Fruit fly (Drosophila melanogaster) whole organism, embryonic: ENCODE measurements around the gene CG14270.

Source experiments
- Adf1 ChIP-seq: fragments of 200-800 bp; sonication (Bioruptor generic); IDR thresholded peaks from 2 replicates; pipeline ENCODE4 v1.3.6; 2022; ENCODE audit warnings: missing biosample characterization, missing genetic modification characterization
- CG10267 ChIP-seq: fragments of 200-800 bp; sonication (Bioruptor generic); optimal IDR thresholded peaks from 2 replicates; lab custom pipeline; 2018; ENCODE audit warnings: missing biosample characterization, mild to moderate bottlenecking, missing genetic modification characterization, moderate library complexity
- CG11560 ChIP-seq: fragments of 200-800 bp; sonication (Bioruptor generic); IDR thresholded peaks from 3 replicates; pipeline ENCODE4 v1.3.6; 2022; ENCODE audit warnings: missing biosample characterization, missing genetic modification characterization
- CG12391 ChIP-seq: fragments of 200-800 bp; sonication (Bioruptor generic); optimal IDR thresholded peaks from 3 replicates; lab custom pipeline; 2018; ENCODE audit warnings: missing biosample characterization, mild to moderate bottlenecking, missing genetic modification characterization, moderate library complexity
- CG15696 ChIP-seq: fragments of 200-800 bp; sonication (Bioruptor generic); optimal IDR thresholded peaks from 2 replicates; lab custom pipeline; 2019; ENCODE audit warnings: missing biosample characterization, mild to moderate bottlenecking, missing genetic modification characterization, moderate library complexity
- CG16779 ChIP-seq: fragments of 200-800 bp; sonication (Bioruptor generic); IDR thresholded peaks from 2 replicates; pipeline ENCODE4 v1.3.6; 2022; ENCODE audit warnings: missing biosample characterization, missing genetic modification characterization
- CG17385 ChIP-seq: fragments of 200-800 bp; sonication (Bioruptor generic); optimal IDR thresholded peaks from 3 replicates; lab custom pipeline; 2018; ENCODE audit warnings: missing biosample characterization, mild to moderate bottlenecking, missing genetic modification characterization
- CG18599 ChIP-seq: fragments of 200-800 bp; sonication (Bioruptor generic); optimal IDR thresholded peaks from 3 replicates; lab custom pipeline; 2017; ENCODE audit warnings: missing biosample characterization, missing genetic modification characterization, mild to moderate bottlenecking, moderate library complexity, missing genetic modification reagents
- CG2202 ChIP-seq: fragments of 200-800 bp; sonication (Bioruptor generic); optimal IDR thresholded peaks from 2 replicates; lab custom pipeline; 2018; ENCODE audit warnings: missing biosample characterization, mild to moderate bottlenecking, missing genetic modification characterization
- CG30403 ChIP-seq: fragments of 200-800 bp; sonication (Bioruptor generic); optimal IDR thresholded peaks from 3 replicates; lab custom pipeline; 2016; ENCODE audit warnings: missing biosample characterization, missing genetic modification characterization
- CG31441 ChIP-seq: fragments of 200-800 bp; sonication (Bioruptor generic); IDR thresholded peaks from 2 replicates; pipeline ENCODE4 v1.3.6; 2022; ENCODE audit warnings: missing biosample characterization, missing genetic modification characterization
- CG3726 ChIP-seq: fragments of 200-800 bp; sonication (Bioruptor generic); IDR thresholded peaks from 3 replicates; pipeline ENCODE4, ENCODE4 v1.3.6; 2022; ENCODE audit warnings: missing biosample characterization, missing genetic modification characterization
- CG4854 ChIP-seq: fragments of 200-800 bp; sonication (Bioruptor generic); optimal IDR thresholded peaks from 2 replicates; lab custom pipeline; 2016; ENCODE audit warnings: missing biosample characterization, missing genetic modification characterization, inconsistent platforms
- CG5953 ChIP-seq: fragments of 200-800 bp; sonication (Bioruptor generic); IDR thresholded peaks from 2 replicates; pipeline ENCODE4 v1.3.6; 2022; ENCODE audit warnings: missing biosample characterization, missing genetic modification characterization
- CG8944 ChIP-seq: fragments of 200-800 bp; sonication (Bioruptor generic); optimal IDR thresholded peaks from 3 replicates; lab custom pipeline; 2016; ENCODE audit warnings: missing biosample characterization, missing genetic modification characterization
- Deaf1 ChIP-seq: fragments of 200-800 bp; optimal IDR thresholded peaks from 3 replicates; lab custom pipeline; 2019; ENCODE audit warnings: missing biosample characterization, mild to moderate bottlenecking, missing genetic modification characterization, moderate library complexity
- Dll ChIP-seq: fragments of 200-800 bp; sonication (Bioruptor generic); IDR thresholded peaks from 4 replicates; pipeline ENCODE4 v1.3.6; 2022; ENCODE audit warnings: missing biosample characterization, missing genetic modification characterization; ENCODE audit not compliant: partially characterized antibody
- Dp ChIP-seq: fragments of 200-800 bp; sonication (Bioruptor generic); optimal IDR thresholded peaks from 2 replicates; lab custom pipeline; 2018; ENCODE audit warnings: missing biosample characterization, mild to moderate bottlenecking, missing genetic modification characterization, moderate library complexity
- HHEX ChIP-seq: fragments of 200-800 bp; sonication (Bioruptor generic); optimal IDR thresholded peaks from 3 replicates; lab custom pipeline; 2017; ENCODE audit warnings: missing biosample characterization, mild to moderate bottlenecking, missing genetic modification characterization, missing genetic modification reagents
- HLH4C ChIP-seq: fragments of 200-800 bp; sonication (Bioruptor generic); IDR thresholded peaks from 3 replicates; pipeline ENCODE4 v1.3.6; 2022; ENCODE audit warnings: missing biosample characterization, missing genetic modification characterization; ENCODE audit not compliant: partially characterized antibody
- Optix ChIP-seq: fragments of 200-800 bp; sonication (Bioruptor generic); IDR thresholded peaks from 3 replicates; pipeline ENCODE4 v1.3.6; 2022; ENCODE audit warnings: missing biosample characterization, missing genetic modification characterization
- Rfx ChIP-seq: fragments of 200-800 bp; sonication (Bioruptor generic); IDR thresholded peaks from 2 replicates; pipeline ENCODE4 v1.3.6; 2022; ENCODE audit warnings: missing biosample characterization, missing genetic modification characterization
- Rx ChIP-seq: fragments of 200-800 bp; sonication (Bioruptor generic); IDR thresholded peaks from 2 replicates; pipeline ENCODE4 v1.3.6; 2022; ENCODE audit warnings: missing biosample characterization, missing genetic modification characterization
- Stat92E ChIP-seq, 3 experiments: fragments of >200 bp in 2 of 3; fragments of 200-800 bp in 1 of 3; sonication (Bioruptor generic) in 1 of 3; optimal IDR thresholded peaks; 2 replicates each; lab custom pipeline; 2017 to 2019; ENCODE audit warnings: missing biosample characterization in 3 of 3, missing genetic modification characterization in 3 of 3, mild to moderate bottlenecking in 1 of 3, moderate library complexity in 1 of 3
- Xrp1 ChIP-seq: fragments of 200-800 bp; sonication (Bioruptor generic); IDR thresholded peaks from 2 replicates; pipeline ENCODE4 v1.3.6; 2022; ENCODE audit warnings: missing biosample characterization, missing genetic modification characterization
- az2 ChIP-seq: fragments of 200-800 bp; sonication (Bioruptor generic); optimal IDR thresholded peaks from 3 replicates; lab custom pipeline; 2016; ENCODE audit warnings: missing biosample characterization, missing genetic modification characterization
- crp ChIP-seq, 2 experiments: fragments of 200-800 bp; sonication (Bioruptor generic); optimal IDR thresholded peaks; 2 replicates in 1 of 2; 3 replicates in 1 of 2; lab custom pipeline; 2017; ENCODE audit warnings: missing biosample characterization in 2 of 2, missing genetic modification characterization in 2 of 2, mild to moderate bottlenecking in 1 of 2, moderate library complexity in 1 of 2
- cwo ChIP-seq: fragments of 200-800 bp; sonication (Bioruptor generic); optimal IDR thresholded peaks from 3 replicates; lab custom pipeline; 2017; ENCODE audit warnings: missing biosample characterization, missing genetic modification characterization, mild to moderate bottlenecking, moderate library complexity, missing genetic modification reagents
- dm ChIP-seq: fragments of 200-800 bp; sonication (Bioruptor generic); optimal IDR thresholded peaks from 3 replicates; lab custom pipeline; 2016; ENCODE audit warnings: missing biosample characterization, missing genetic modification characterization
- dmrt11E ChIP-seq: fragments of 200-800 bp; sonication (Bioruptor generic); optimal IDR thresholded peaks from 3 replicates; lab custom pipeline; 2018; ENCODE audit warnings: missing biosample characterization, mild to moderate bottlenecking, missing genetic modification characterization, moderate library complexity
- ems ChIP-seq: fragments of 200-800 bp; sonication (Bioruptor generic); optimal IDR thresholded peaks from 3 replicates; lab custom pipeline; 2016; ENCODE audit warnings: missing biosample characterization, missing genetic modification characterization
- esg ChIP-seq: fragments of 200-800 bp; sonication (Bioruptor generic); conservative IDR thresholded peaks from 2 replicates; pipeline ENCODE4 v1.3.6; 2022; ENCODE audit warnings: missing biosample characterization, missing genetic modification characterization
- fd102C ChIP-seq: fragments of 200-800 bp; sonication (Bioruptor generic); optimal IDR thresholded peaks from 2 replicates; lab custom pipeline; 2018; ENCODE audit warnings: missing biosample characterization, mild to moderate bottlenecking, missing genetic modification characterization, moderate library complexity
- gem ChIP-seq: fragments of 200-800 bp; sonication (Bioruptor generic); optimal IDR thresholded peaks from 2 replicates; lab custom pipeline; 2019; ENCODE audit warnings: missing biosample characterization, mild to moderate bottlenecking, missing genetic modification characterization, moderate library complexity
- lilli ChIP-seq: fragments of 200-800 bp; sonication (Bioruptor generic); optimal IDR thresholded peaks from 3 replicates; lab custom pipeline; 2016; ENCODE audit warnings: missing biosample characterization, missing genetic modification characterization
- oc ChIP-seq: fragments of 200-800 bp; sonication (Bioruptor generic); optimal IDR thresholded peaks from 2 replicates; lab custom pipeline; 2018; ENCODE audit warnings: missing biosample characterization, mild to moderate bottlenecking, missing genetic modification characterization, moderate library complexity
- onecut ChIP-seq: fragments of 200-800 bp; sonication (Bioruptor generic); IDR thresholded peaks from 2 replicates; pipeline ENCODE4 v1.3.6; 2022; ENCODE audit warnings: missing biosample characterization, missing genetic modification characterization
- phol ChIP-seq: fragments of 200-800 bp; sonication (Bioruptor generic); optimal IDR thresholded peaks from 3 replicates; lab custom pipeline; 2018; ENCODE audit warnings: missing biosample characterization, mild to moderate bottlenecking, missing genetic modification characterization, moderate library complexity
- seq ChIP-seq: fragments of 200-800 bp; sonication (Bioruptor generic); IDR thresholded peaks from 2 replicates; pipeline ENCODE4 v1.3.6; 2022; ENCODE audit warnings: missing biosample characterization, missing genetic modification characterization
- sob ChIP-seq: fragments of 200-800 bp; sonication (Bioruptor generic); IDR thresholded peaks from 2 replicates; pipeline ENCODE4 v1.3.6; 2022; ENCODE audit warnings: missing biosample characterization, missing genetic modification characterization
- stwl ChIP-seq: fragments of 200-800 bp; sonication (Bioruptor generic); optimal IDR thresholded peaks from 3 replicates; lab custom pipeline; 2018; ENCODE audit warnings: missing biosample characterization, mild to moderate bottlenecking, missing genetic modification characterization, moderate library complexity
- tio ChIP-seq: fragments of 200-800 bp; sonication (Bioruptor generic); optimal IDR thresholded peaks from 2 replicates; lab custom pipeline; 2017; ENCODE audit warnings: missing biosample characterization, missing genetic modification characterization, inconsistent platforms
- tna ChIP-seq: fragments of 200-800 bp; sonication (Bioruptor generic); IDR thresholded peaks from 2 replicates; pipeline ENCODE4 v1.3.6; 2022; ENCODE audit warnings: missing biosample characterization, missing genetic modification characterization; ENCODE audit not compliant: partially characterized antibody
- unc-4 ChIP-seq: fragments of 200-800 bp; sonication (Bioruptor generic); IDR thresholded peaks from 2 replicates; pipeline ENCODE4 v1.3.6; 2022; ENCODE audit warnings: missing biosample characterization, missing genetic modification characterization; ENCODE audit not compliant: partially characterized antibody
- vnd ChIP-seq: fragments of 200-800 bp; sonication (Bioruptor generic); IDR thresholded peaks from 3 replicates; pipeline ENCODE4 v1.3.6; 2022; ENCODE audit warnings: missing biosample characterization, missing genetic modification characterization; ENCODE audit not compliant: partially characterized antibody
- wor ChIP-seq: fragments of 200-800 bp; sonication (Bioruptor generic); IDR thresholded peaks from 2 replicates; pipeline ENCODE4 v1.3.6; 2022; ENCODE audit warnings: missing biosample characterization, missing genetic modification characterization
- zf30C ChIP-seq: fragments of 200-800 bp; sonication (Bioruptor generic); optimal IDR thresholded peaks from 3 replicates; lab custom pipeline; 2018; ENCODE audit warnings: missing biosample characterization, mild to moderate bottlenecking, missing genetic modification characterization

Gene CG14270

dm6 chrX:3474476-3475439 is 10.4 kb downstream of the CG14270 start, which contains the start of gene CG12206 (continued):
- TF ChIP-seq Dp (GFP tag; lab: Kevin White, UChicago) (no peak), CG10267 (tag; lab: Kevin White, UChicago) (peak; percentile 42), Stat92E (GFP tag; optimal IDR thresholded peaks at IDR 0.05; lab: Kevin White, UChicago) (no peak), stwl (no peak), CG3726 (no peak), seq (0 out of 2 replicates have a peak, but pooled peaks have one; percentile 47), tna (no peak), dmrt11E (tag; lab: Kevin White, UChicago) (peak; percentile 28), Optix (GFP tag; lab: Robert Waterston, UW) (no peak), esg (peak; percentile 32; the same call in 1 of the 2 replicates), Rx (no peak), CG2202 (tag; lab: Kevin White, UChicago) (no peak), zf30C (no peak), CG12391 (tag; lab: Kevin White, UChicago) (peak; percentile 55), CG30403 (peak; percentile 45), HHEX (GFP tag; lab: Kevin White, UChicago) (peak; percentile 47), dm (GFP tag; lab: Kevin White, UChicago) (no peak), ems (no peak), gem (tag; lab: Kevin White, UChicago) (peak; percentile 78), CG16779 (no peak), CG5953 (GFP tag; lab: Robert Waterston, UW) (no peak), CG31441 (peak; percentile 71), CG18599 (GFP tag; lab: Kevin White, UChicago) (peak; percentile 73), fd102C (no peak), tio (GFP tag; lab: Kevin White, UChicago) (peak; percentile 20), phol (peak; percentile 66), CG11560 (tag; lab: Robert Waterston, UW) (no peak), Xrp1 (GFP tag; lab: Robert Waterston, UW) (peak; percentile 61), lilli (GFP tag; lab: Kevin White, UChicago) (peak; percentile 15), oc (peak; percentile 27), Deaf1 (peak; percentile 26), wor (peak; percentile 27), Dll (GFP tag; lab: Robert Waterston, UW) (no peak), vnd (GFP tag; lab: Robert Waterston, UW) (no peak), CG4854 (GFP tag; lab: Kevin White, UChicago) (no peak), cwo (peak; percentile 42), crp (GFP tag; optimal IDR thresholded peaks at IDR 0.05; lab: Kevin White, UChicago) (no peak), onecut (0 out of 2 replicates have a peak, but pooled peaks have one; percentile 11), az2 (GFP tag; lab: Kevin White, UChicago) (peak; percentile 28), Adf1 (GFP tag; lab: Robert Waterston, UW) (peak; percentile 92), HLH4C (GFP tag; lab: Robert Waterston, UW) (no peak), CG17385 (GFP tag; lab: Kevin White, UChicago) (peak; percentile 66), unc-4 (GFP tag; lab: Robert Waterston, UW) (no peak), Rfx (GFP tag; lab: Robert Waterston, UW) (peak; percentile 54; the same call in 1 of the 2 replicates), sob (peak; percentile 39; the same call in 1 of the 2 replicates), CG15696 (no peak), CG8944 (GFP tag; lab: Kevin White, UChicago) (no peak)
